Worm (Caenorhabditis elegans) whole organism, L4 larva: ENCODE measurements around the gene B0286.1.

Experiments used
- ceh-32 ChIP-seq: sonication (generic microtip); optimal IDR thresholded peaks from 2 replicates; lab custom pipeline; 2016; ENCODE audit warnings: mild to moderate bottlenecking, missing genetic modification characterization, missing compliant biosample characterization; ENCODE audit not compliant: poor library complexity
- fkh-10 ChIP-seq: fragments of 150-350 bp; optimal IDR thresholded peaks from 2 replicates; lab custom pipeline; 2014; ENCODE audit warnings: missing biosample characterization, missing genetic modification reagents, missing genetic modification characterization
- lsy-2 ChIP-seq, 2 experiments: fragments of 150-350 bp in 1 of 2; sonication (generic microtip) in 1 of 2; optimal IDR thresholded peaks; 2 replicates each; lab custom pipeline; 2014 to 2017; ENCODE audit warnings: missing biosample characterization in 2 of 2, missing genetic modification characterization in 2 of 2
- mdt-29 ChIP-seq: fragments of 200-800 bp; sonication (Bioruptor generic); IDR thresholded peaks from 2 replicates; pipeline ENCODE4 v1.3.6; 2022; ENCODE audit warnings: missing genetic modification reagents, missing genetic modification characterization, missing compliant biosample characterization
- nhr-237 ChIP-seq: sonication (generic microtip); optimal IDR thresholded peaks from 2 replicates; lab custom pipeline; 2017; ENCODE audit warnings: missing biosample characterization, missing genetic modification characterization
- nhr-48 ChIP-seq: sonication (generic microtip); optimal IDR thresholded peaks from 2 replicates; lab custom pipeline; 2016; ENCODE audit warnings: mild to moderate bottlenecking, missing genetic modification characterization, missing compliant biosample characterization
- pqm-1 ChIP-seq: sonication (generic microtip); optimal IDR thresholded peaks from 2 replicates; lab custom pipeline; 2017; ENCODE audit warnings: missing biosample characterization, missing genetic modification characterization
- saeg-2 ChIP-seq: fragments of 200-800 bp; sonication (Bioruptor generic); IDR thresholded peaks from 2 replicates; pipeline ENCODE4 v1.3.6; 2022; ENCODE audit warnings: missing genetic modification reagents, missing genetic modification characterization, missing compliant biosample characterization
- sdz-12 ChIP-seq: fragments of 200-800 bp; sonication (Bioruptor generic); optimal IDR thresholded peaks from 2 replicates; lab custom pipeline; 2018; ENCODE audit warnings: mild to moderate bottlenecking, missing genetic modification characterization, missing compliant biosample characterization
- zag-1 ChIP-seq: fragments of 150-350 bp; optimal IDR thresholded peaks from 2 replicates; lab custom pipeline; 2014; ENCODE audit warnings: missing biosample characterization, missing genetic modification characterization
- ztf-11 ChIP-seq: fragments of 150-350 bp; optimal IDR thresholded peaks from 2 replicates; lab custom pipeline; 2014; ENCODE audit warnings: missing biosample characterization, missing genetic modification characterization

DNA sequence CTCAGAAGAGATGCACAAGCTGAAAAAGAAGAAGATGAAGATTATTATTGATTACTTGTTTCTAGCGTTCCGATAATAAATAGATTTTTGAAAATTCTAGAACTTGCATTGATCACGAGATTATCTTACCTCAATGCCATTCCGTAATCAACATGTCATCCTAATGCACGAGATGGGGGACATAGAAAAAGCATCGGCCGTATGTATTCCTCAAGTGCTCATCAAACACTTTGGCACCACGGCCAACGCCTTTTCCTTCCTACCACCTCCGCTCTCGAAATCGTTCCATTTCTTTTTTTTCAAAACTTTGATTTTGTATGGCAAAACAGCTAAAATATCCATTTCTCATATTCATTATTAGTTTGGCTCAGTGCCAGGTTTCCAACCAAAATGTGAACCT lies 19.5 kb upstream of the B0286.1 start, which contains the start of gene lat-2:
- TF ChIP-seq ztf-11 (no peak), ceh-32 (tag; lab: Kevin White, UChicago) (no peak), sdz-12 (no peak), saeg-2 (GFP tag; lab: Robert Waterston, UW) (no peak), pqm-1 (tag; lab: Kevin White, UChicago) (no peak), fkh-10 (no peak), nhr-237 (tag; lab: Kevin White, UChicago) (no peak), mdt-29 (GFP tag; lab: Robert Waterston, UW) (no peak), zag-1 (no peak), nhr-48 (tag; lab: Kevin White, UChicago) (no peak), lsy-2 (tag; optimal IDR thresholded peaks at IDR 0.05; lab: Kevin White, UChicago) (no peak)
